Fruit fly (Drosophila melanogaster) whole organism, embryonic: ENCODE results near the gene AcCoAS.

Experiments
- Abd-B ChIP-seq: fragments of 200-800 bp; sonication (Bioruptor generic); optimal IDR thresholded peaks from 2 replicates; lab custom pipeline; 2018; ENCODE audit warnings: missing biosample characterization, mild to moderate bottlenecking, missing genetic modification characterization, moderate library complexity
- CG2875 ChIP-seq: fragments of 200-800 bp; sonication (Bioruptor generic); optimal IDR thresholded peaks from 2 replicates; lab custom pipeline; 2017; ENCODE audit warnings: missing biosample characterization, mild to moderate bottlenecking, missing genetic modification characterization, missing genetic modification reagents
- Drgx ChIP-seq: fragments of 200-800 bp; sonication (Bioruptor generic); IDR thresholded peaks from 2 replicates; pipeline ENCODE4 v1.3.6; 2022; ENCODE audit warnings: missing biosample characterization, missing genetic modification characterization
- Fer3 ChIP-seq: fragments of 200-800 bp; sonication (Bioruptor generic); optimal IDR thresholded peaks from 2 replicates; lab custom pipeline; 2018; ENCODE audit warnings: missing biosample characterization, mild to moderate bottlenecking, missing genetic modification characterization, moderate library complexity
- Myb ChIP-seq: fragments of 200-800 bp; sonication (Bioruptor generic); optimal IDR thresholded peaks from 2 replicates; lab custom pipeline; 2016; ENCODE audit warnings: missing biosample characterization, missing genetic modification characterization
- NFAT ChIP-seq: fragments of 200-800 bp; sonication (Bioruptor generic); IDR thresholded peaks from 2 replicates; pipeline ENCODE4 v1.3.6; 2022; ENCODE audit warnings: missing biosample characterization, missing genetic modification characterization
- luna ChIP-seq: fragments of 200-800 bp; sonication (Bioruptor generic); optimal IDR thresholded peaks from 2 replicates; lab custom pipeline; 2016; ENCODE audit warnings: missing biosample characterization, missing genetic modification characterization
- psq ChIP-seq: fragments of 200-800 bp; sonication (Bioruptor generic); optimal IDR thresholded peaks from 2 replicates; lab custom pipeline; 2017; ENCODE audit warnings: missing biosample characterization, missing genetic modification characterization
- stwl ChIP-seq: fragments of 200-800 bp; sonication (Bioruptor generic); optimal IDR thresholded peaks from 3 replicates; lab custom pipeline; 2018; ENCODE audit warnings: missing biosample characterization, mild to moderate bottlenecking, missing genetic modification characterization, moderate library complexity

DNA sequence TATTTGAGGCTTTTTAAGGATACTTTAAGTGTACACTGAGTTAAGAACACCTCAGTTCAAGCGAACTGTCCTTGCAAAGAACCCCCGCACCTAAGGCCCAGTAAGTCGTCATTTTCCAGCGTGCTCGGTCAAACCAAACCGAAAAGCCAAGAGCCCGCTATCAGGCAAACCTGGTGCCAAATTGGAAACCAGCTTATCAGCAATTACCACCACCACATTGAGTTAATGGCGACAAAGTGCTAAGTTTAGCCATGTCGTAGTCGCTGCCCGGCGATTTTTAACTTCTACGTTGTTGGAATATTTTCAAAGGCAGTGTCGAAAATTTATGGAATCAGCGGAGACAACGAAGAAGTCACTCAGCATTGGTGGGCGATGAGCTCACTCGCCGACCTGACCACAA lies 2.7 kb upstream of the AcCoAS start:
- no peak for TF ChIP-seq Myb
- no peak for TF ChIP-seq luna (GFP tag; lab: Kevin White, UChicago)
- TF ChIP-seq stwl (tag; lab: Kevin White, UChicago), result no peak
- TF ChIP-seq CG2875 (GFP tag; lab: Kevin White, UChicago), result no peak
- TF ChIP-seq Abd-B (GFP tag; lab: Kevin White, UChicago), result no peak
- no peak for TF ChIP-seq psq (GFP tag; lab: Kevin White, UChicago)
- no peak for TF ChIP-seq Drgx (GFP tag; lab: Robert Waterston, UW)
- no peak for TF ChIP-seq Fer3 (tag; lab: Kevin White, UChicago)
- TF ChIP-seq NFAT (GFP tag; lab: Robert Waterston, UW), result no peak
